Worm (Caenorhabditis elegans) whole organism, young adult: ENCODE data around the gene fmil-1.
A peak's percentile ranks its signal among the peaks of the same experiment; 100 is the strongest.

Source experiments
- B0035.1 ChIP-seq: sonication (generic microtip); optimal IDR thresholded peaks from 2 replicates; lab custom pipeline; 2016; ENCODE audit warnings: missing genetic modification characterization, mild to moderate bottlenecking, missing compliant biosample characterization, missing genotype, missing genetic modification reagents
- B0261.1 ChIP-seq: sonication (generic microtip); optimal IDR thresholded peaks from 2 replicates; lab custom pipeline; 2016; ENCODE audit warnings: mild to moderate bottlenecking, missing genetic modification characterization, moderate library complexity, missing compliant biosample characterization
- C17E4.6 ChIP-seq: fragments of 200-800 bp; sonication (Bioruptor generic); IDR thresholded peaks from 2 replicates; pipeline ENCODE4 v1.3.6; 2022; ENCODE audit warnings: missing genetic modification reagents, missing genetic modification characterization, missing compliant biosample characterization
- D2030.7 ChIP-seq: fragments of 200-800 bp; sonication (Bioruptor generic); IDR thresholded peaks from 2 replicates; pipeline ENCODE4 v1.3.6; 2022; ENCODE audit warnings: missing genetic modification reagents, missing genetic modification characterization, missing compliant biosample characterization
- F37B4.10 ChIP-seq: fragments of 200-800 bp; sonication (Bioruptor generic); IDR thresholded peaks from 2 replicates; pipeline ENCODE4 v1.3.6; 2022; ENCODE audit warnings: missing genetic modification characterization, missing compliant biosample characterization
- F49E8.2 ChIP-seq: sonication (generic microtip); optimal IDR thresholded peaks from 3 replicates; lab custom pipeline; 2017; ENCODE audit warnings: missing genetic modification characterization, mild to moderate bottlenecking, missing compliant biosample characterization, antibody characterized with exemption, moderate library complexity; ENCODE audit not compliant: insufficient read depth
- F57C9.4 ChIP-seq: sonication (generic microtip); optimal IDR thresholded peaks from 2 replicates; lab custom pipeline; 2017; ENCODE audit warnings: mild to moderate bottlenecking, missing genetic modification characterization, missing compliant biosample characterization
- K11D2.4 ChIP-seq: fragments of 200-800 bp; sonication (Bioruptor generic); IDR thresholded peaks from 2 replicates; pipeline ENCODE4 v1.3.6; 2022; ENCODE audit warnings: missing genetic modification reagents, missing genetic modification characterization, missing compliant biosample characterization
- T07F8.4 ChIP-seq: sonication (generic microtip); optimal IDR thresholded peaks from 2 replicates; lab custom pipeline; 2016; ENCODE audit warnings: mild to moderate bottlenecking, missing genetic modification characterization, moderate library complexity, missing compliant biosample characterization
- ama-1 ChIP-seq, 3 experiments: fragments of 150-350 bp in 1 of 3; sonication (generic microtip) in 2 of 3; optimal IDR thresholded peaks; 2 replicates each; lab custom pipeline; 2014 to 2018; ENCODE audit warnings: missing biosample characterization in 2 of 3, missing genetic modification characterization in 2 of 3, missing genetic modification reagents in 2 of 3
- attf-3 ChIP-seq: fragments of 200-800 bp; sonication (Bioruptor generic); conservative IDR thresholded peaks from 2 replicates; pipeline ENCODE4 v1.3.6; 2022; ENCODE audit warnings: missing genetic modification reagents, missing genetic modification characterization, missing compliant biosample characterization
- ccch-3 ChIP-seq: fragments of 200-800 bp; sonication (Bioruptor generic); optimal IDR thresholded peaks from 2 replicates; lab custom pipeline; 2018; ENCODE audit warnings: mild to moderate bottlenecking, missing genetic modification characterization, missing compliant biosample characterization
- cebp-2 ChIP-seq: fragments of 200-800 bp; sonication (Bioruptor generic); IDR thresholded peaks from 2 replicates; pipeline ENCODE4 v1.3.6; 2022; ENCODE audit warnings: missing genetic modification characterization, missing compliant biosample characterization
- ceh-91 ChIP-seq: fragments of 200-800 bp; sonication (Bioruptor generic); IDR thresholded peaks from 2 replicates; pipeline ENCODE4 v1.3.6; 2022; ENCODE audit warnings: missing genetic modification reagents, missing genetic modification characterization, missing compliant biosample characterization
- egrh-3 ChIP-seq: fragments of 200-800 bp; sonication (Bioruptor generic); IDR thresholded peaks from 2 replicates; pipeline ENCODE4 v1.3.6; 2022; ENCODE audit warnings: missing genetic modification reagents, missing genetic modification characterization, missing compliant biosample characterization
- hmg-1.2 ChIP-seq: fragments of 200-800 bp; sonication (Bioruptor generic); IDR thresholded peaks from 2 replicates; pipeline ENCODE4 v1.3.6; 2022; ENCODE audit warnings: missing genetic modification reagents, missing genetic modification characterization, missing compliant biosample characterization
- hmg-20 ChIP-seq: fragments of 200-800 bp; sonication (Bioruptor generic); IDR thresholded peaks from 2 replicates; pipeline ENCODE4 v1.3.6; 2022; ENCODE audit warnings: missing genetic modification reagents, missing genetic modification characterization, missing compliant biosample characterization
- let-607 ChIP-seq, 2 experiments: fragments of 200-800 bp in 1 of 2; sonication (Bioruptor generic) in 1 of 2; sonication (generic microtip) in 1 of 2; optimal IDR thresholded peaks; 2 replicates each; lab custom pipeline; 2016 to 2018; ENCODE audit warnings: mild to moderate bottlenecking in 2 of 2, missing compliant biosample characterization in 2 of 2, missing genetic modification characterization in 2 of 2, moderate library complexity in 2 of 2, missing genotype in 1 of 2
- lin-26 ChIP-seq: fragments of 200-800 bp; sonication (Bioruptor generic); IDR thresholded peaks from 2 replicates; pipeline ENCODE4 v1.3.6; 2022; ENCODE audit warnings: missing genetic modification reagents, missing genetic modification characterization, missing compliant biosample characterization
- mes-4 ChIP-seq: sonication (generic microtip); optimal IDR thresholded peaks from 2 replicates; lab custom pipeline; 2016; ENCODE audit warnings: missing genotype, missing genetic modification characterization, missing compliant biosample characterization
- nfyb-1 ChIP-seq: fragments of 200-800 bp; sonication (Bioruptor generic); IDR thresholded peaks from 2 replicates; pipeline ENCODE4 v1.3.6; 2022; ENCODE audit warnings: missing genetic modification reagents, missing genetic modification characterization, missing compliant biosample characterization
- nhr-179 ChIP-seq: sonication (generic microtip); optimal IDR thresholded peaks from 2 replicates; lab custom pipeline; 2016; ENCODE audit warnings: mild to moderate bottlenecking, missing genetic modification characterization, missing compliant biosample characterization
- pbrm-1 ChIP-seq: fragments of 200-800 bp; sonication (Bioruptor generic); IDR thresholded peaks from 2 replicates; pipeline ENCODE4 v1.3.6; 2022; ENCODE audit warnings: missing genetic modification reagents, missing genetic modification characterization, missing compliant biosample characterization
- pha-4 ChIP-seq: fragments of 150-350 bp; sonication (generic microtip); optimal IDR thresholded peaks from 2 replicates; lab custom pipeline; 2014; ENCODE audit warnings: missing biosample characterization, missing genetic modification reagents, missing genetic modification characterization
- rec-8 ChIP-seq, 2 experiments: sonication (generic microtip); optimal IDR thresholded peaks; 2 replicates each; lab custom pipeline; 2016; ENCODE audit warnings: mild to moderate bottlenecking in 2 of 2, missing genetic modification characterization in 2 of 2, missing genetic modification reagents in 2 of 2, missing genotype in 2 of 2, missing biosample characterization in 1 of 2, missing compliant biosample characterization in 1 of 2, moderate library complexity in 1 of 2
- sdz-38 ChIP-seq: sonication (generic microtip); optimal IDR thresholded peaks from 2 replicates; lab custom pipeline; 2016; ENCODE audit warnings: missing genotype, missing genetic modification characterization, missing compliant biosample characterization
- snpc-4 ChIP-seq, 5 experiments: fragments of 150-350 bp in 1 of 5; sonication (generic microtip) in 4 of 5; optimal IDR thresholded peaks; 2 replicates each; lab custom pipeline; 2014 to 2018; ENCODE audit warnings: missing genetic modification characterization in 5 of 5, missing biosample characterization in 3 of 5, antibody characterized with exemption in 2 of 5, mild to moderate bottlenecking in 2 of 5, missing compliant biosample characterization in 2 of 5, missing genotype in 2 of 5, moderate library complexity in 2 of 5, missing genetic modification reagents in 1 of 5
- sptf-2 ChIP-seq: fragments of 200-800 bp; sonication (Bioruptor generic); optimal IDR thresholded peaks from 2 replicates; lab custom pipeline; 2018; ENCODE audit warnings: mild to moderate bottlenecking, missing genetic modification characterization, missing compliant biosample characterization
- zfh-2 ChIP-seq: fragments of 200-800 bp; sonication (Bioruptor generic); conservative IDR thresholded peaks from 2 replicates; pipeline ENCODE4 v1.3.6; 2022; ENCODE audit warnings: missing genetic modification reagents, missing genetic modification characterization, missing compliant biosample characterization
- zim-3 ChIP-seq: sonication (generic microtip); optimal IDR thresholded peaks from 2 replicates; lab custom pipeline; 2017; ENCODE audit warnings: mild to moderate bottlenecking, missing genetic modification characterization, moderate library complexity, missing compliant biosample characterization
- ztf-25 ChIP-seq: fragments of 200-800 bp; sonication (Bioruptor generic); IDR thresholded peaks from 2 replicates; pipeline ENCODE4 v1.3.6; 2022; ENCODE audit warnings: missing genetic modification reagents, missing genetic modification characterization, missing compliant biosample characterization
- ztf-26 ChIP-seq: sonication (generic microtip); optimal IDR thresholded peaks from 2 replicates; lab custom pipeline; 2017; ENCODE audit warnings: missing genetic modification characterization, missing compliant biosample characterization

Gene fmil-1

ce11 chrIV:3636528-3637129 is 31.9 kb downstream of the fmil-1 start, which contains the start of gene madf-9 (continued):
- TF ChIP-seq D2030.7, result no peak
- TF ChIP-seq lin-26 (GFP tag; lab: Robert Waterston, UW), result no peak
- peak; percentile 15 for TF ChIP-seq sptf-2 (GFP tag; lab: Kevin White, UChicago)
- peak; percentile 58; the same call in 1 of the 2 replicates for TF ChIP-seq pbrm-1 (GFP tag; lab: Robert Waterston, UW)
- 0 out of 2 replicates have a peak, but pooled peaks have one; percentile 10 for TF ChIP-seq attf-3
- TF ChIP-seq ztf-26 (tag; lab: Kevin White, UChicago), result peak; percentile 47
- TF ChIP-seq F57C9.4 (tag; lab: Kevin White, UChicago), result no peak

- TF ChIP-seq hmg-1.2 (peak; percentile 50; the same call in 1 of the 2 replicates), attf-3 (no peak)
- TF ChIP-seq, all 124 proteins: peak for 1
Measured at ce11 chrIV:3633254-3633653, 35.2 kb downstream of the fmil-1 start, which contains the start of gene ZC416.2. TSS of gene ZC416.2 (plus strand) at chrIV:3633619.

ce11 chrIV:3632475-3632874 is 36.0 kb downstream of the fmil-1 start:
- no peak for TF ChIP-seq nfyb-1
- no peak for TF ChIP-seq nhr-179
- TF ChIP-seq sdz-38 (tag; lab: Kevin White, UChicago), result no peak
- no peak for TF ChIP-seq hmg-20
- TF ChIP-seq T07F8.4 (tag; lab: Kevin White, UChicago), result no peak
- TF ChIP-seq C17E4.6, result no peak
- TF ChIP-seq ztf-25 (GFP tag; lab: Robert Waterston, UW), result no peak
- no peak for TF ChIP-seq cebp-2
- TF ChIP-seq ceh-91 (GFP tag; lab: Robert Waterston, UW), result no peak
- no peak for TF ChIP-seq pha-4 (tag; lab: Kevin White, UChicago)
- no peak for TF ChIP-seq ama-1 (optimal IDR thresholded peaks at IDR 0.05; lab: Kevin White, UChicago)
- TF ChIP-seq ama-1 (GFP tag; optimal IDR thresholded peaks at IDR 0.05; lab: Kevin White, UChicago), result no peak
- TF ChIP-seq mes-4 (tag; lab: Kevin White, UChicago), result no peak
- TF ChIP-seq B0035.1 (tag; lab: Kevin White, UChicago), result no peak
- no peak for TF ChIP-seq ccch-3 (GFP tag; lab: Kevin White, UChicago)
- TF ChIP-seq let-607 (tag; optimal IDR thresholded peaks at IDR 0.05; lab: Kevin White, UChicago), result no peak
- no peak for TF ChIP-seq snpc-4 (GFP tag; optimal IDR thresholded peaks at IDR 0.05; lab: Kevin White, UChicago)
- no peak for TF ChIP-seq snpc-4 (tag; optimal IDR thresholded peaks at IDR 0.05; lab: Kevin White, UChicago)
- TF ChIP-seq sptf-2 (GFP tag; lab: Kevin White, UChicago), result no peak

- TF ChIP-seq zim-3 (tag; lab: Kevin White, UChicago) (no peak), zfh-2 (GFP tag; lab: Robert Waterston, UW) (peak; percentile 86), egrh-3 (GFP tag; lab: Robert Waterston, UW) (peak; percentile 81; the same call in 1 of the 2 replicates)
Measured at ce11 chrIV:3628896-3629641, 39.4 kb downstream of the fmil-1 start.

- TF ChIP-seq C17E4.6 (no peak), zfh-2 (GFP tag; lab: Robert Waterston, UW) (no peak), hmg-20 (no peak), F37B4.10 (no peak), K11D2.4 (GFP tag; lab: Robert Waterston, UW) (no peak), F49E8.2 (tag; lab: Kevin White, UChicago) (no peak), B0261.1 (tag; lab: Kevin White, UChicago) (no peak), rec-8 (tag; optimal IDR thresholded peaks at IDR 0.05; lab: Kevin White, UChicago) (no peak)
Measured at ce11 chrIV:3626447-3626846, 42.1 kb downstream of the fmil-1 start.
